Fruit fly (Drosophila melanogaster) whole organism, embryonic: ENCODE results near the gene CG12811.

Source experiments
- Ada2b ChIP-seq: fragments of 200-800 bp; sonication (Bioruptor generic); IDR thresholded peaks from 2 replicates; pipeline ENCODE4 v1.3.6; 2022; ENCODE audit warnings: missing biosample characterization, missing genetic modification characterization
- CG10147 ChIP-seq: fragments of 200-800 bp; sonication (Bioruptor generic); optimal IDR thresholded peaks from 2 replicates; lab custom pipeline; 2019; ENCODE audit warnings: missing biosample characterization, mild to moderate bottlenecking, missing genetic modification characterization, moderate library complexity
- CG10274 ChIP-seq: fragments of 200-800 bp; sonication (Bioruptor generic); optimal IDR thresholded peaks from 3 replicates; lab custom pipeline; 2017; ENCODE audit warnings: missing biosample characterization, mild to moderate bottlenecking, missing genetic modification characterization
- CG10959 ChIP-seq: fragments of 200-800 bp; sonication (Bioruptor generic); IDR thresholded peaks from 2 replicates; pipeline ENCODE4 v1.3.6; 2022; ENCODE audit warnings: missing biosample characterization, missing genetic modification characterization
- CG12071 ChIP-seq: fragments of 200-800 bp; sonication (Bioruptor generic); optimal IDR thresholded peaks from 3 replicates; lab custom pipeline; 2018; ENCODE audit warnings: missing biosample characterization, mild to moderate bottlenecking, missing genetic modification characterization
- CG12155 ChIP-seq: fragments of 200-800 bp; sonication (Bioruptor generic); optimal IDR thresholded peaks from 3 replicates; lab custom pipeline; 2016; ENCODE audit warnings: missing biosample characterization, missing genetic modification characterization
- CG12236 ChIP-seq: fragments of 200-800 bp; sonication (Bioruptor generic); optimal IDR thresholded peaks from 2 replicates; lab custom pipeline; 2016; ENCODE audit warnings: missing biosample characterization, missing genetic modification characterization
- CG14441 ChIP-seq: fragments of 200-800 bp; sonication (Bioruptor generic); IDR thresholded peaks from 2 replicates; pipeline ENCODE4 v1.3.6; 2022; ENCODE audit warnings: missing biosample characterization, missing genetic modification characterization
- CG15011 ChIP-seq: fragments of 200-800 bp; sonication (Bioruptor generic); optimal IDR thresholded peaks from 3 replicates; lab custom pipeline; 2018; ENCODE audit warnings: missing biosample characterization, mild to moderate bottlenecking, missing genetic modification characterization
- CG15269 ChIP-seq: fragments of 200-800 bp; sonication (Bioruptor generic); optimal IDR thresholded peaks from 2 replicates; lab custom pipeline; 2018; ENCODE audit warnings: missing biosample characterization, mild to moderate bottlenecking, missing genetic modification characterization, moderate library complexity
- CG1647 ChIP-seq: fragments of 200-800 bp; sonication (Bioruptor generic); optimal IDR thresholded peaks from 3 replicates; lab custom pipeline; 2016; ENCODE audit warnings: missing biosample characterization, missing genetic modification characterization
- CG16815 ChIP-seq: fragments of 200-800 bp; sonication (Bioruptor generic); optimal IDR thresholded peaks from 3 replicates; lab custom pipeline; 2017; ENCODE audit warnings: missing biosample characterization, mild to moderate bottlenecking, missing genetic modification characterization
- CG17361 ChIP-seq: fragments of 200-800 bp; sonication (Bioruptor generic); IDR thresholded peaks from 3 replicates; pipeline ENCODE4 v1.3.6; 2022; ENCODE audit warnings: missing biosample characterization, missing genetic modification characterization
- CG17612 ChIP-seq: fragments of 200-800 bp; sonication (Bioruptor generic); IDR thresholded peaks from 2 replicates; pipeline ENCODE4 v1.3.6; 2022; ENCODE audit warnings: missing biosample characterization, missing genetic modification characterization
- CG18011 ChIP-seq: fragments of 200-800 bp; sonication (Bioruptor generic); optimal IDR thresholded peaks from 2 replicates; lab custom pipeline; 2017; ENCODE audit warnings: missing biosample characterization, missing genetic modification characterization, mild to moderate bottlenecking, moderate library complexity, missing genotype
- CG7839 ChIP-seq: fragments of 200-800 bp; sonication (Bioruptor generic); optimal IDR thresholded peaks from 3 replicates; lab custom pipeline; 2018; ENCODE audit warnings: missing biosample characterization, mild to moderate bottlenecking, missing genetic modification characterization, moderate library complexity
- CG7928 ChIP-seq: fragments of 200-800 bp; sonication (Bioruptor generic); optimal IDR thresholded peaks from 2 replicates; lab custom pipeline; 2017; ENCODE audit warnings: missing biosample characterization, mild to moderate bottlenecking, missing genetic modification characterization
- CG8089 ChIP-seq: fragments of 200-800 bp; sonication (Bioruptor generic); optimal IDR thresholded peaks from 3 replicates; lab custom pipeline; 2016; ENCODE audit warnings: missing biosample characterization, missing genetic modification characterization
- CG9215 ChIP-seq: fragments of 200-800 bp; sonication (Bioruptor generic); IDR thresholded peaks from 2 replicates; pipeline ENCODE4 v1.3.6; 2022; ENCODE audit warnings: missing biosample characterization, missing genetic modification characterization
- CG9797 ChIP-seq: fragments of 200-800 bp; sonication (Bioruptor generic); optimal IDR thresholded peaks from 3 replicates; lab custom pipeline; 2018; ENCODE audit warnings: missing biosample characterization, mild to moderate bottlenecking, missing genetic modification characterization
- CG9932 ChIP-seq: fragments of 200-800 bp; sonication (Bioruptor generic); IDR thresholded peaks from 2 replicates; pipeline ENCODE4 v1.3.6; 2022; ENCODE audit warnings: missing biosample characterization, missing genetic modification characterization
- Deaf1 ChIP-seq: fragments of 200-800 bp; optimal IDR thresholded peaks from 3 replicates; lab custom pipeline; 2019; ENCODE audit warnings: missing biosample characterization, mild to moderate bottlenecking, missing genetic modification characterization, moderate library complexity
- Drgx ChIP-seq: fragments of 200-800 bp; sonication (Bioruptor generic); IDR thresholded peaks from 2 replicates; pipeline ENCODE4 v1.3.6; 2022; ENCODE audit warnings: missing biosample characterization, missing genetic modification characterization
- Eip74EF ChIP-seq, 2 experiments: fragments of 200-800 bp in 1 of 2; fragments of >200 bp in 1 of 2; sonication (Bioruptor generic) in 1 of 2; optimal IDR thresholded peaks; 2 replicates each; lab custom pipeline; 2017 to 2019; ENCODE audit warnings: missing biosample characterization in 2 of 2, missing genetic modification characterization in 2 of 2, mild to moderate bottlenecking in 1 of 2, moderate library complexity in 1 of 2
- Fer1 ChIP-seq: fragments of 200-800 bp; sonication (Bioruptor generic); optimal IDR thresholded peaks from 2 replicates; lab custom pipeline; 2017; ENCODE audit warnings: missing biosample characterization, mild to moderate bottlenecking, missing genetic modification characterization
- Gug ChIP-seq: fragments of 200-800 bp; sonication (Bioruptor generic); IDR thresholded peaks from 4 replicates; pipeline ENCODE4 v1.3.6; 2022; ENCODE audit warnings: missing biosample characterization, missing genetic modification characterization
- HmgZ ChIP-seq: fragments of 200-800 bp; sonication (Bioruptor generic); optimal IDR thresholded peaks from 2 replicates; lab custom pipeline; 2018; ENCODE audit warnings: missing biosample characterization, mild to moderate bottlenecking, missing genetic modification characterization
- Hr51 ChIP-seq, 2 experiments: fragments of 200-800 bp; sonication (Bioruptor generic); optimal IDR thresholded peaks; 2 replicates in 1 of 2; 3 replicates in 1 of 2; lab custom pipeline; 2016 to 2018; ENCODE audit warnings: missing biosample characterization in 2 of 2, missing genetic modification characterization in 2 of 2, mild to moderate bottlenecking in 1 of 2, moderate library complexity in 1 of 2
- Hsf ChIP-seq: fragments of 200-800 bp; sonication (Bioruptor generic); optimal IDR thresholded peaks from 3 replicates; lab custom pipeline; 2016; ENCODE audit warnings: missing biosample characterization, missing genetic modification characterization
- Jarid2 ChIP-seq: fragments of 200-800 bp; sonication (Bioruptor generic); optimal IDR thresholded peaks from 3 replicates; lab custom pipeline; 2017; ENCODE audit warnings: mild to moderate bottlenecking, missing biosample characterization, missing genetic modification reagents, missing genetic modification characterization
- Meics ChIP-seq: fragments of 200-800 bp; sonication (Bioruptor generic); optimal IDR thresholded peaks from 2 replicates; lab custom pipeline; 2017; ENCODE audit warnings: missing biosample characterization, mild to moderate bottlenecking, missing genetic modification characterization
- Mrtf ChIP-seq: fragments of 200-800 bp; sonication (Bioruptor generic); IDR thresholded peaks from 3 replicates; pipeline ENCODE4 v1.3.6; 2022; ENCODE audit warnings: missing biosample characterization, missing genetic modification characterization
- Pdp1 ChIP-seq, 2 experiments: fragments of 200-800 bp; sonication (Bioruptor generic); optimal IDR thresholded peaks; 3 replicates each; lab custom pipeline; 2016; ENCODE audit warnings: missing biosample characterization in 2 of 2, missing genetic modification characterization in 2 of 2, mild to moderate bottlenecking in 1 of 2, moderate library complexity in 1 of 2
- Rfx ChIP-seq: fragments of 200-800 bp; sonication (Bioruptor generic); IDR thresholded peaks from 2 replicates; pipeline ENCODE4 v1.3.6; 2022; ENCODE audit warnings: missing biosample characterization, missing genetic modification characterization
- Usf ChIP-seq: fragments of 200-800 bp; sonication (Bioruptor generic); optimal IDR thresholded peaks from 2 replicates; lab custom pipeline; 2017; ENCODE audit warnings: missing genotype, missing biosample characterization, missing genetic modification characterization
- Xbp1 ChIP-seq: fragments of 200-800 bp; sonication (Bioruptor generic); optimal IDR thresholded peaks from 3 replicates; lab custom pipeline; 2016; ENCODE audit warnings: missing biosample characterization, mild to moderate bottlenecking, missing genetic modification characterization
- dimm ChIP-seq: fragments of 200-800 bp; sonication (Bioruptor generic); IDR thresholded peaks from 2 replicates; pipeline ENCODE4 v1.3.6; 2022; ENCODE audit warnings: missing biosample characterization, missing genetic modification characterization
- dmrt99B ChIP-seq: fragments of 200-800 bp; sonication (Bioruptor generic); optimal IDR thresholded peaks from 2 replicates; lab custom pipeline; 2018; ENCODE audit warnings: missing biosample characterization, mild to moderate bottlenecking, missing genetic modification characterization, moderate library complexity
- esg ChIP-seq: fragments of 200-800 bp; sonication (Bioruptor generic); conservative IDR thresholded peaks from 2 replicates; pipeline ENCODE4 v1.3.6; 2022; ENCODE audit warnings: missing biosample characterization, missing genetic modification characterization
- gce ChIP-seq: fragments of 200-800 bp; sonication (Bioruptor generic); IDR thresholded peaks from 3 replicates; pipeline ENCODE4 v1.3.6; 2022; ENCODE audit warnings: missing biosample characterization, missing genetic modification characterization
- ham ChIP-seq: fragments of 200-800 bp; sonication (Bioruptor generic); IDR thresholded peaks from 2 replicates; pipeline ENCODE4 v1.3.6; 2022; ENCODE audit warnings: missing biosample characterization, missing genetic modification characterization
- luna ChIP-seq: fragments of 200-800 bp; sonication (Bioruptor generic); optimal IDR thresholded peaks from 2 replicates; lab custom pipeline; 2016; ENCODE audit warnings: missing biosample characterization, missing genetic modification characterization
- schlank ChIP-seq: fragments of 200-800 bp; sonication (Bioruptor generic); optimal IDR thresholded peaks from 2 replicates; lab custom pipeline; 2018; ENCODE audit warnings: missing biosample characterization, mild to moderate bottlenecking, missing genetic modification characterization
- slou ChIP-seq: fragments of 200-800 bp; sonication (Bioruptor generic); optimal IDR thresholded peaks from 3 replicates; lab custom pipeline; 2016; ENCODE audit warnings: missing biosample characterization, missing genetic modification characterization
- sob ChIP-seq: fragments of 200-800 bp; sonication (Bioruptor generic); IDR thresholded peaks from 2 replicates; pipeline ENCODE4 v1.3.6; 2022; ENCODE audit warnings: missing biosample characterization, missing genetic modification characterization
- tup ChIP-seq: fragments of 200-800 bp; sonication (Bioruptor generic); optimal IDR thresholded peaks from 2 replicates; lab custom pipeline; 2016; ENCODE audit warnings: missing biosample characterization, mild to moderate bottlenecking, missing genetic modification characterization, moderate library complexity
- unpg ChIP-seq: fragments of 200-800 bp; sonication (Bioruptor generic); optimal IDR thresholded peaks from 3 replicates; lab custom pipeline; 2018; ENCODE audit warnings: missing biosample characterization, mild to moderate bottlenecking, missing genetic modification characterization, moderate library complexity
- usp ChIP-seq: fragments of >200 bp; optimal IDR thresholded peaks from 2 replicates; lab custom pipeline; 2017; ENCODE audit warnings: missing biosample characterization, missing genetic modification characterization
- wdn ChIP-seq: fragments of 200-800 bp; sonication (Bioruptor generic); IDR thresholded peaks from 2 replicates; pipeline ENCODE4 v1.3.6; 2022; ENCODE audit warnings: missing biosample characterization, missing genetic modification characterization
- zfh2 ChIP-seq: fragments of 200-800 bp; sonication (Bioruptor generic); optimal IDR thresholded peaks from 2 replicates; lab custom pipeline; 2016; ENCODE audit warnings: missing biosample characterization, missing genetic modification characterization

Gene CG12811

dm6 chr3R:10084914-10085313 is 36.3 kb upstream of the CG12811 start (continued):
- no peak for TF ChIP-seq Eip74EF (GFP tag; optimal IDR thresholded peaks at IDR 0.05; lab: Kevin White, UChicago)
- TF ChIP-seq CG7928 (GFP tag; lab: Kevin White, UChicago): peak; percentile 28
- peak; percentile 50 for TF ChIP-seq Usf (GFP tag; lab: Kevin White, UChicago)
- no peak for TF ChIP-seq CG10959
- TF ChIP-seq CG8089 (GFP tag; lab: Kevin White, UChicago): no peak
- TF ChIP-seq Deaf1 (tag; lab: Kevin White, UChicago): no peak
- TF ChIP-seq schlank (tag; lab: Kevin White, UChicago): peak; percentile 68
- peak; percentile 62; the same call in 1 of the 2 replicates for TF ChIP-seq CG14441
- peak; percentile 53 for TF ChIP-seq Fer1 (GFP tag; lab: Kevin White, UChicago)
- no peak for TF ChIP-seq CG12236 (GFP tag; lab: Kevin White, UChicago)
- TF ChIP-seq CG10274 (GFP tag; lab: Kevin White, UChicago): peak; percentile 22
- peak; percentile 22 for TF ChIP-seq CG15011 (GFP tag; lab: Kevin White, UChicago)
- peak; percentile 36; the same call in 1 of the 3 replicates for TF ChIP-seq gce (GFP tag; lab: Robert Waterston, UW)
- peak; percentile 86 for TF ChIP-seq CG9932 (GFP tag; lab: Robert Waterston, UW)
- TF ChIP-seq CG10147 (GFP tag; lab: Kevin White, UChicago): peak; percentile 66
- TF ChIP-seq usp (GFP tag; lab: Kevin White, UChicago): no peak
- peak; percentile 35 for TF ChIP-seq CG15269 (tag; lab: Kevin White, UChicago)
- peak; percentile 57 for TF ChIP-seq CG1647 (GFP tag; lab: Kevin White, UChicago)
- 0 out of 2 replicates have a peak, but pooled peaks have one; percentile 26 for TF ChIP-seq CG17612
- TF ChIP-seq wdn (GFP tag; lab: Robert Waterston, UW): peak; percentile 70
- no peak for TF ChIP-seq CG9797
- peak; percentile 39 for TF ChIP-seq dmrt99B (tag; lab: Kevin White, UChicago)
- peak; percentile 37; the same call in 1 of the 2 replicates for TF ChIP-seq esg (GFP tag; lab: Robert Waterston, UW)
- peak; percentile 8 to 27 for TF ChIP-seq Pdp1 (GFP tag; optimal IDR thresholded peaks at IDR 0.05; lab: Kevin White, UChicago)
- peak; percentile 33 for TF ChIP-seq Hsf
- TF ChIP-seq Hr51 (GFP tag; optimal IDR thresholded peaks at IDR 0.05; lab: Kevin White, UChicago): peak; percentile 34 to 37
- peak; percentile 24 for TF ChIP-seq unpg (GFP tag; lab: Kevin White, UChicago)
- TF ChIP-seq sob: peak; percentile 53
- TF ChIP-seq Rfx (GFP tag; lab: Robert Waterston, UW): peak; percentile 79
- no peak for TF ChIP-seq slou (GFP tag; lab: Kevin White, UChicago)
- peak; percentile 83 for TF ChIP-seq zfh2
- peak; percentile 10 for TF ChIP-seq HmgZ (tag; lab: Kevin White, UChicago)
- peak; percentile 52 for TF ChIP-seq CG12155
- TF ChIP-seq luna (GFP tag; lab: Kevin White, UChicago): peak; percentile 35
- TF ChIP-seq CG18011 (GFP tag; lab: Kevin White, UChicago): no peak
- no peak for TF ChIP-seq Drgx (GFP tag; lab: Robert Waterston, UW)
- TF ChIP-seq CG12071: peak; percentile 25
- TF ChIP-seq Xbp1: peak; percentile 29
- TF ChIP-seq Ada2b (GFP tag; lab: Robert Waterston, UW): peak; percentile 49; the same call in 1 of the 2 replicates
- TF ChIP-seq Mrtf (GFP tag; lab: Robert Waterston, UW): 0 out of 3 replicates have a peak, but pooled peaks have one; percentile 40
- TF ChIP-seq CG9215 (GFP tag; lab: Robert Waterston, UW): peak; percentile 67
- 0 out of 3 replicates have a peak, but pooled peaks have one; percentile 11 for TF ChIP-seq CG17361 (GFP tag; lab: Robert Waterston, UW)
- TF ChIP-seq CG16815 (GFP tag; lab: Kevin White, UChicago): peak; percentile 69
- TF ChIP-seq tup (GFP tag; lab: Kevin White, UChicago): no peak
- peak; percentile 46; the same call in 2 of the 4 replicates for TF ChIP-seq Gug (GFP tag; lab: Robert Waterston, UW)
- TF ChIP-seq Jarid2: no peak
- TF ChIP-seq Meics (GFP tag; lab: Kevin White, UChicago): peak; percentile 79
- no peak for TF ChIP-seq ham (GFP tag; lab: Robert Waterston, UW)
- peak; percentile 61 for TF ChIP-seq CG7839
- TF ChIP-seq dimm (GFP tag; lab: Robert Waterston, UW): no peak
